Fruit fly (Drosophila melanogaster): Measurements from ENCODE around the gene CG31689.

CG31689 gene

dm6 chr2L:2748480-2749143 lies 23.1 kb downstream of the CG31689 start (continued):
- TF ChIP-seq Hr51 (GFP tag; optimal IDR thresholded peaks at IDR 0.05) (peak; percentile 89 to 91), wdn (GFP tag; IDR thresholded peaks at IDR 0.05) (peak; percentile 76), ap (GFP tag; IDR thresholded peaks at IDR 0.05) (peak; percentile 64; the same call in 1 of the 2 replicates), cad (GFP tag; optimal IDR thresholded peaks at IDR 0.05) (no peak), bowl (GFP tag; IDR thresholded peaks at IDR 0.05) (peak; percentile 52; the same call in 1 of the 2 replicates), CG2116 (GFP tag; optimal IDR thresholded peaks at IDR 0.05) (peak; percentile 99), CG14441 (GFP tag; IDR thresholded peaks at IDR 0.05) (peak; percentile 86), PHDP (tag; optimal IDR thresholded peaks at IDR 0.05) (peak; percentile 83), kay (GFP tag; optimal IDR thresholded peaks at IDR 0.05) (peak; percentile 65), Dref (GFP tag; IDR thresholded peaks at IDR 0.05) (peak; percentile 54), CG13624 (GFP tag; optimal IDR thresholded peaks at IDR 0.05) (peak; percentile 83), CG4730 (GFP tag; IDR thresholded peaks at IDR 0.05) (peak; percentile 82), Deaf1 (tag; optimal IDR thresholded peaks at IDR 0.05) (peak; percentile 76), ind (GFP tag; optimal IDR thresholded peaks at IDR 0.05) (peak; percentile 91), Mrtf (GFP tag; IDR thresholded peaks at IDR 0.05) (peak; percentile 85), stc (GFP tag; IDR thresholded peaks at IDR 0.05) (peak; percentile 78; the same call in 1 of the 2 replicates), Dad (GFP tag; optimal IDR thresholded peaks at IDR 0.05) (peak; percentile 78), slp2 (GFP tag; optimal IDR thresholded peaks at IDR 0.05) (peak; percentile 53), Dek (tag; optimal IDR thresholded peaks at IDR 0.05) (peak; percentile 87), Bgb (GFP tag; IDR thresholded peaks at IDR 0.05; ENCODE audit: partially characterized antibody) (peak; percentile 34; the same call in 1 of the 2 replicates), NFAT (GFP tag; IDR thresholded peaks at IDR 0.05) (peak; percentile 94), knrl (GFP tag; IDR thresholded peaks at IDR 0.05; ENCODE audit: partially characterized antibody) (peak; percentile 39; the same call in 2 of the 3 replicates), CTCF (GFP tag; optimal IDR thresholded peaks at IDR 0.05) (peak; percentile 47), klu (GFP tag; IDR thresholded peaks at IDR 0.05) (peak; percentile 81), Neu2 (GFP tag; optimal IDR thresholded peaks at IDR 0.05; ENCODE audit: borderline replicate concordance) (peak; percentile 40), fru (optimal IDR thresholded peaks at IDR 0.05) (no peak), dmrt99B (tag; optimal IDR thresholded peaks at IDR 0.05) (peak; percentile 66), CG9215 (GFP tag; IDR thresholded peaks at IDR 0.05) (peak; percentile 88), CG10654 (GFP tag; optimal IDR thresholded peaks at IDR 0.05) (peak; percentile 87), H2.0 (GFP tag; IDR thresholded peaks at IDR 0.05) (peak; percentile 83), caup (GFP tag; optimal IDR thresholded peaks at IDR 0.05; ENCODE audit: severe bottlenecking) (peak; percentile 92), CG7271 (tag; optimal IDR thresholded peaks at IDR 0.05) (no peak), gcm2 (GFP tag; optimal IDR thresholded peaks at IDR 0.05) (peak; percentile 34), sc (optimal IDR thresholded peaks at IDR 0.05) (no peak), sc (GFP tag; optimal IDR thresholded peaks at IDR 0.05) (peak; percentile 67), emc (GFP tag; optimal IDR thresholded peaks at IDR 0.05) (peak; percentile 77), ken (GFP tag; IDR thresholded peaks at IDR 0.05) (peak; percentile 90), Ets65A (GFP tag) (peak; percentile 99), Fer2 (tag; optimal IDR thresholded peaks at IDR 0.05) (peak; percentile 82), CG8944 (GFP tag; optimal IDR thresholded peaks at IDR 0.05) (peak; percentile 80), Fer1 (GFP tag; optimal IDR thresholded peaks at IDR 0.05) (peak; percentile 89), chm (GFP tag; IDR thresholded peaks at IDR 0.05) (peak; percentile 71), Sox102F (GFP tag; optimal IDR thresholded peaks at IDR 0.05) (peak; percentile 75), fd64A (GFP tag; optimal IDR thresholded peaks at IDR 0.05) (peak; percentile 31), pum (GFP tag; optimal IDR thresholded peaks at IDR 0.05) (peak; percentile 71), CG1529 (GFP tag; optimal IDR thresholded peaks at IDR 0.05) (peak; percentile 55), tap (tag; optimal IDR thresholded peaks at IDR 0.05) (peak; percentile 74), gsb (GFP tag; IDR thresholded peaks at IDR 0.05) (peak; percentile 73), CG33557 (GFP tag; optimal IDR thresholded peaks at IDR 0.05) (peak; percentile 67), CG34376 (GFP tag; optimal IDR thresholded peaks at IDR 0.05) (peak; percentile 94), lilli (GFP tag; optimal IDR thresholded peaks at IDR 0.05) (peak; percentile 92)

All from whole organism, embryonic.